Fruit fly (Drosophila melanogaster) whole organism, embryonic: ENCODE data around the gene Smu1.

Experiments
- Aef1 ChIP-seq: fragments of 200-800 bp; sonication (Bioruptor generic); IDR thresholded peaks from 3 replicates; pipeline ENCODE4 v1.3.6; 2022; ENCODE audit warnings: missing biosample characterization, missing genetic modification characterization
- Bteb2 ChIP-seq: fragments of 200-800 bp; sonication (Bioruptor generic); optimal IDR thresholded peaks from 2 replicates; lab custom pipeline; 2016; ENCODE audit warnings: missing biosample characterization, missing genetic modification characterization
- CG1024 ChIP-seq: fragments of 200-800 bp; sonication (Bioruptor generic); IDR thresholded peaks from 2 replicates; pipeline ENCODE4 v1.3.6; 2022; ENCODE audit warnings: missing biosample characterization, missing genetic modification characterization
- CG10321 ChIP-seq: fragments of 200-800 bp; sonication (Bioruptor generic); IDR thresholded peaks from 2 replicates; pipeline ENCODE4 v1.3.6; 2022; ENCODE audit warnings: missing biosample characterization, missing genetic modification characterization
- CG10366 ChIP-seq: fragments of 200-800 bp; sonication (Bioruptor generic); IDR thresholded peaks from 2 replicates; pipeline ENCODE4 v1.3.6; 2022; ENCODE audit warnings: missing biosample characterization, missing genetic modification characterization
- CG10431 ChIP-seq: fragments of 200-800 bp; sonication (Bioruptor generic); optimal IDR thresholded peaks from 3 replicates; lab custom pipeline; 2018; ENCODE audit warnings: missing biosample characterization, mild to moderate bottlenecking, missing genetic modification characterization
- CG10959 ChIP-seq: fragments of 200-800 bp; sonication (Bioruptor generic); IDR thresholded peaks from 2 replicates; pipeline ENCODE4 v1.3.6; 2022; ENCODE audit warnings: missing biosample characterization, missing genetic modification characterization
- CG12659 ChIP-seq: fragments of 200-800 bp; sonication (Bioruptor generic); optimal IDR thresholded peaks from 3 replicates; lab custom pipeline; 2017; ENCODE audit warnings: mild to moderate bottlenecking, missing biosample characterization, missing genetic modification reagents, missing genetic modification characterization
- CG13424 ChIP-seq: fragments of 200-800 bp; sonication (Bioruptor generic); optimal IDR thresholded peaks from 2 replicates; lab custom pipeline; 2019; ENCODE audit warnings: missing biosample characterization, mild to moderate bottlenecking, missing genetic modification characterization, moderate library complexity
- CG14441 ChIP-seq: fragments of 200-800 bp; sonication (Bioruptor generic); IDR thresholded peaks from 2 replicates; pipeline ENCODE4 v1.3.6; 2022; ENCODE audit warnings: missing biosample characterization, missing genetic modification characterization
- CG14860 ChIP-seq: fragments of 200-800 bp; sonication (Bioruptor generic); IDR thresholded peaks from 3 replicates; pipeline ENCODE4 v1.3.6; 2022; ENCODE audit warnings: missing biosample characterization, missing genetic modification characterization; ENCODE audit not compliant: partially characterized antibody
- CG1602 ChIP-seq: fragments of 200-800 bp; sonication (Bioruptor generic); optimal IDR thresholded peaks from 3 replicates; lab custom pipeline; 2016; ENCODE audit warnings: missing biosample characterization, missing genetic modification characterization
- CG16813 ChIP-seq: fragments of 200-800 bp; sonication (Bioruptor generic); IDR thresholded peaks from 3 replicates; pipeline ENCODE4 v1.3.6; 2022; ENCODE audit warnings: missing biosample characterization, missing genetic modification characterization; ENCODE audit not compliant: partially characterized antibody
- CG17361 ChIP-seq: fragments of 200-800 bp; sonication (Bioruptor generic); IDR thresholded peaks from 3 replicates; pipeline ENCODE4 v1.3.6; 2022; ENCODE audit warnings: missing biosample characterization, missing genetic modification characterization
- CG17568 ChIP-seq: fragments of 200-800 bp; sonication (Bioruptor generic); optimal IDR thresholded peaks from 2 replicates; lab custom pipeline; 2018; ENCODE audit warnings: missing biosample characterization, mild to moderate bottlenecking, missing genetic modification characterization, moderate library complexity
- CG1832 ChIP-seq: fragments of 200-800 bp; sonication (Bioruptor generic); optimal IDR thresholded peaks from 2 replicates; lab custom pipeline; 2017; ENCODE audit warnings: missing biosample characterization, mild to moderate bottlenecking, missing genetic modification characterization, inconsistent platforms
- CG4282 ChIP-seq: fragments of 200-800 bp; sonication (Bioruptor generic); optimal IDR thresholded peaks from 2 replicates; lab custom pipeline; 2016; ENCODE audit warnings: missing biosample characterization, missing genetic modification characterization
- CG4328 ChIP-seq: fragments of 200-800 bp; sonication (Bioruptor generic); optimal IDR thresholded peaks from 3 replicates; lab custom pipeline; 2017; ENCODE audit warnings: missing biosample characterization, missing genetic modification reagents, missing genetic modification characterization
- CG4424 ChIP-seq: fragments of 200-800 bp; sonication (Bioruptor generic); optimal IDR thresholded peaks from 3 replicates; lab custom pipeline; 2016; ENCODE audit warnings: missing biosample characterization, missing genetic modification characterization
- CG6813 ChIP-seq: fragments of 200-800 bp; sonication (Bioruptor generic); optimal IDR thresholded peaks from 2 replicates; lab custom pipeline; 2017; ENCODE audit warnings: missing biosample characterization, missing genetic modification characterization, mild to moderate bottlenecking, moderate library complexity, missing genetic modification reagents
- CG9215 ChIP-seq: fragments of 200-800 bp; sonication (Bioruptor generic); IDR thresholded peaks from 2 replicates; pipeline ENCODE4 v1.3.6; 2022; ENCODE audit warnings: missing biosample characterization, missing genetic modification characterization
- CG9797 ChIP-seq: fragments of 200-800 bp; sonication (Bioruptor generic); optimal IDR thresholded peaks from 3 replicates; lab custom pipeline; 2018; ENCODE audit warnings: missing biosample characterization, mild to moderate bottlenecking, missing genetic modification characterization
- D19A ChIP-seq: fragments of 200-800 bp; optimal IDR thresholded peaks from 3 replicates; lab custom pipeline; 2019; ENCODE audit warnings: missing biosample characterization, mild to moderate bottlenecking, missing genetic modification characterization, moderate library complexity
- Fer2 ChIP-seq: fragments of 200-800 bp; sonication (Bioruptor generic); optimal IDR thresholded peaks from 2 replicates; lab custom pipeline; 2018; ENCODE audit warnings: missing biosample characterization, mild to moderate bottlenecking, missing genetic modification characterization, moderate library complexity
- Med ChIP-seq: fragments of 200-800 bp; sonication (Bioruptor generic); peaks from one replicate; lab custom pipeline; 2016; ENCODE audit warnings: missing biosample characterization, missing genetic modification characterization, mild to moderate bottlenecking, inconsistent platforms, moderate library complexity
- Six4 ChIP-seq: fragments of 200-800 bp; sonication (Bioruptor generic); optimal IDR thresholded peaks from 2 replicates; lab custom pipeline; 2016; ENCODE audit warnings: missing biosample characterization, missing genetic modification characterization
- Sox100B ChIP-seq: fragments of 200-800 bp; sonication (Bioruptor generic); optimal IDR thresholded peaks from 3 replicates; lab custom pipeline; 2018; ENCODE audit warnings: missing biosample characterization, mild to moderate bottlenecking, missing genetic modification characterization
- YL-1 ChIP-seq: fragments of 200-800 bp; sonication (Bioruptor generic); optimal IDR thresholded peaks from 3 replicates; lab custom pipeline; 2017; ENCODE audit warnings: missing biosample characterization, mild to moderate bottlenecking, missing genetic modification characterization
- ac ChIP-seq: fragments of 200-800 bp; sonication (Bioruptor generic); optimal IDR thresholded peaks from 3 replicates; lab custom pipeline; 2017; ENCODE audit warnings: missing biosample characterization, mild to moderate bottlenecking, missing genetic modification characterization
- cas ChIP-seq: fragments of 200-800 bp; sonication (Bioruptor generic); IDR thresholded peaks from 2 replicates; pipeline ENCODE4 v1.3.6; 2022; ENCODE audit warnings: missing biosample characterization, missing genetic modification characterization
- chif ChIP-seq, 2 experiments: fragments of 200-800 bp; sonication (Bioruptor generic); optimal IDR thresholded peaks; 3 replicates each; lab custom pipeline; 2016; ENCODE audit warnings: missing biosample characterization in 2 of 2, missing genetic modification characterization in 2 of 2
- chm ChIP-seq: fragments of 200-800 bp; sonication (Bioruptor generic); IDR thresholded peaks from 2 replicates; pipeline ENCODE4 v1.3.6; 2022; ENCODE audit warnings: missing biosample characterization, missing genetic modification characterization
- corto ChIP-seq: fragments of 200-800 bp; sonication (Bioruptor generic); optimal IDR thresholded peaks from 2 replicates; lab custom pipeline; 2016; ENCODE audit warnings: missing biosample characterization, mild to moderate bottlenecking, missing genetic modification characterization, moderate library complexity
- croc ChIP-seq: fragments of 200-800 bp; sonication (Bioruptor generic); conservative IDR thresholded peaks from 3 replicates; pipeline ENCODE4 v1.3.6; 2022; ENCODE audit warnings: missing biosample characterization, missing genetic modification characterization
- crol ChIP-seq: fragments of 200-800 bp; sonication (Bioruptor generic); IDR thresholded peaks from 2 replicates; pipeline ENCODE4 v1.3.6; 2022; ENCODE audit warnings: missing biosample characterization, missing genetic modification characterization
- da ChIP-seq: fragments of 200-800 bp; sonication (Bioruptor generic); optimal IDR thresholded peaks from 2 replicates; lab custom pipeline; 2016; ENCODE audit warnings: missing biosample characterization, missing genetic modification characterization
- emc ChIP-seq: fragments of 200-800 bp; sonication (Bioruptor generic); optimal IDR thresholded peaks from 2 replicates; lab custom pipeline; 2016; ENCODE audit warnings: missing biosample characterization, missing genetic modification characterization
- eve ChIP-seq, 2 experiments: fragments of >200 bp; optimal IDR thresholded peaks; 2 replicates each; lab custom pipeline; 2017; ENCODE audit warnings: missing biosample characterization in 2 of 2, missing genetic modification characterization in 2 of 2
- fd102C ChIP-seq: fragments of 200-800 bp; sonication (Bioruptor generic); optimal IDR thresholded peaks from 2 replicates; lab custom pipeline; 2018; ENCODE audit warnings: missing biosample characterization, mild to moderate bottlenecking, missing genetic modification characterization, moderate library complexity
- gce ChIP-seq: fragments of 200-800 bp; sonication (Bioruptor generic); IDR thresholded peaks from 3 replicates; pipeline ENCODE4 v1.3.6; 2022; ENCODE audit warnings: missing biosample characterization, missing genetic modification characterization
- hkb ChIP-seq, 2 experiments: fragments of 200-800 bp in 1 of 2; fragments of >200 bp in 1 of 2; sonication (Bioruptor generic) in 1 of 2; IDR thresholded peaks in 1 of 2; optimal IDR thresholded peaks in 1 of 2; 2 replicates each; pipeline versions ENCODE4 v1.3.6 to Lab custom; 2017 to 2022; ENCODE audit warnings: missing biosample characterization in 1 of 2, missing genetic modification characterization in 1 of 2
- ken ChIP-seq: fragments of 200-800 bp; sonication (Bioruptor generic); IDR thresholded peaks from 3 replicates; pipeline ENCODE4 v1.3.6; 2022; ENCODE audit warnings: missing biosample characterization, missing genetic modification characterization
- lbe ChIP-seq: fragments of 200-800 bp; sonication (Bioruptor generic); optimal IDR thresholded peaks from 2 replicates; lab custom pipeline; 2016; ENCODE audit warnings: missing biosample characterization, mild to moderate bottlenecking, missing genetic modification characterization
- mam ChIP-seq: fragments of 200-800 bp; sonication (Bioruptor generic); optimal IDR thresholded peaks from 3 replicates; lab custom pipeline; 2016; ENCODE audit warnings: missing biosample characterization, missing genetic modification characterization
- seq ChIP-seq: fragments of 200-800 bp; sonication (Bioruptor generic); IDR thresholded peaks from 2 replicates; pipeline ENCODE4 v1.3.6; 2022; ENCODE audit warnings: missing biosample characterization, missing genetic modification characterization
- stc ChIP-seq: fragments of 200-800 bp; sonication (Bioruptor generic); IDR thresholded peaks from 2 replicates; pipeline ENCODE4 v1.3.6; 2022; ENCODE audit warnings: missing biosample characterization, missing genetic modification characterization
- stwl ChIP-seq: fragments of 200-800 bp; sonication (Bioruptor generic); optimal IDR thresholded peaks from 3 replicates; lab custom pipeline; 2018; ENCODE audit warnings: missing biosample characterization, mild to moderate bottlenecking, missing genetic modification characterization, moderate library complexity
- tap ChIP-seq: fragments of 200-800 bp; optimal IDR thresholded peaks from 3 replicates; lab custom pipeline; 2019; ENCODE audit warnings: missing biosample characterization, mild to moderate bottlenecking, missing genetic modification characterization, moderate library complexity
- tio ChIP-seq: fragments of 200-800 bp; sonication (Bioruptor generic); optimal IDR thresholded peaks from 2 replicates; lab custom pipeline; 2017; ENCODE audit warnings: missing biosample characterization, missing genetic modification characterization, inconsistent platforms
- toy ChIP-seq: fragments of 200-800 bp; sonication (Bioruptor generic); IDR thresholded peaks from 2 replicates; pipeline ENCODE4 v1.3.6; 2022; ENCODE audit warnings: missing biosample characterization, missing genetic modification characterization
- usp ChIP-seq: fragments of >200 bp; optimal IDR thresholded peaks from 2 replicates; lab custom pipeline; 2017; ENCODE audit warnings: missing biosample characterization, missing genetic modification characterization

Gene Smu1

dm6 chr3R:18985114-18985785 is 4.1 kb upstream of the Smu1 start (continued):
- peak; percentile 7 for TF ChIP-seq CG1602 (GFP tag; lab: Kevin White, UChicago)
- no peak for TF ChIP-seq YL-1 (GFP tag; lab: Kevin White, UChicago)
- TF ChIP-seq fd102C: no peak
- TF ChIP-seq stwl (tag; lab: Kevin White, UChicago): no peak
- no peak for TF ChIP-seq da
- TF ChIP-seq CG4328 (GFP tag; lab: Kevin White, UChicago): no peak
- TF ChIP-seq eve (GFP tag; optimal IDR thresholded peaks at IDR 0.05; lab: Kevin White, UChicago): no peak
- no peak for TF ChIP-seq Aef1 (GFP tag; lab: Robert Waterston, UW)
- TF ChIP-seq CG12659 (GFP tag; lab: Kevin White, UChicago): peak; percentile 23
- TF ChIP-seq CG4282 (GFP tag; lab: Kevin White, UChicago): no peak
- no peak for TF ChIP-seq CG14860 (GFP tag; lab: Robert Waterston, UW)
- no peak for TF ChIP-seq gce (GFP tag; lab: Robert Waterston, UW)
- TF ChIP-seq CG17568 (GFP tag; lab: Kevin White, UChicago): no peak
- TF ChIP-seq CG9797: no peak
- no peak for TF ChIP-seq tio
- TF ChIP-seq CG13424 (tag; lab: Kevin White, UChicago): no peak
- TF ChIP-seq Sox100B (GFP tag; lab: Kevin White, UChicago): peak; percentile 40
- TF ChIP-seq CG17361 (GFP tag; lab: Robert Waterston, UW): peak; percentile 53; the same call in 2 of the 3 replicates
- TF ChIP-seq ken: no peak
- no peak for TF ChIP-seq hkb (optimal IDR thresholded peaks at IDR 0.05; lab: Kevin White, UChicago)
- no peak for TF ChIP-seq hkb (GFP tag; IDR thresholded peaks at IDR 0.05; lab: Robert Waterston, UW)
- TF ChIP-seq CG14441 (GFP tag; lab: Robert Waterston, UW): no peak
- TF ChIP-seq D19A (tag; lab: Kevin White, UChicago): peak; percentile 52
- no peak for TF ChIP-seq Bteb2 (GFP tag; lab: Kevin White, UChicago)
- no peak for TF ChIP-seq crol
- no peak for TF ChIP-seq Six4 (GFP tag; lab: Kevin White, UChicago)
- peak; percentile 40 for TF ChIP-seq Fer2 (tag; lab: Kevin White, UChicago)
- no peak for TF ChIP-seq CG10366 (GFP tag; lab: Robert Waterston, UW)
- TF ChIP-seq Med (GFP tag; lab: Kevin White, UChicago): peak; percentile 41
- TF ChIP-seq toy (GFP tag; lab: Robert Waterston, UW): no peak
- TF ChIP-seq CG10431 (GFP tag; lab: Kevin White, UChicago): no peak
- TF ChIP-seq stc (GFP tag; lab: Robert Waterston, UW): no peak
- TF ChIP-seq seq: no peak
- no peak for TF ChIP-seq chif (GFP tag; optimal IDR thresholded peaks at IDR 0.05; lab: Kevin White, UChicago)
- TF ChIP-seq CG10321 (GFP tag; lab: Robert Waterston, UW): no peak
- no peak for TF ChIP-seq mam (GFP tag; lab: Kevin White, UChicago)
- no peak for TF ChIP-seq tap
- no peak for TF ChIP-seq CG1832 (GFP tag; lab: Kevin White, UChicago)
- no peak for TF ChIP-seq CG10959 (GFP tag; lab: Robert Waterston, UW)
- TF ChIP-seq emc (GFP tag; lab: Kevin White, UChicago): no peak
- no peak for TF ChIP-seq CG1024 (GFP tag; lab: Robert Waterston, UW)
- TF ChIP-seq corto (GFP tag; lab: Kevin White, UChicago): no peak
- TF ChIP-seq cas (GFP tag; lab: Robert Waterston, UW): no peak
- TF ChIP-seq croc (GFP tag; lab: Robert Waterston, UW): no peak
- no peak for TF ChIP-seq ac (GFP tag; lab: Kevin White, UChicago)
- TF ChIP-seq CG16813 (GFP tag; lab: Robert Waterston, UW): no peak
- peak; percentile 46 for TF ChIP-seq lbe (GFP tag; lab: Kevin White, UChicago)
- TF ChIP-seq CG4424 (GFP tag; lab: Kevin White, UChicago): peak; percentile 18
- TF ChIP-seq usp (GFP tag; lab: Kevin White, UChicago): no peak
- TF ChIP-seq CG6813: no peak
- TF ChIP-seq chm (GFP tag; lab: Robert Waterston, UW): no peak
- TF ChIP-seq CG9215 (GFP tag; lab: Robert Waterston, UW): peak; percentile 45; the same call in 1 of the 2 replicates
